Fruit fly (Drosophila melanogaster) whole organism, embryonic: Measurements from ENCODE around the gene mirr.

Experiments used
- CG12299 ChIP-seq: fragments of 200-800 bp; sonication (Bioruptor generic); optimal IDR thresholded peaks from 2 replicates; lab custom pipeline; 2018; ENCODE audit warnings: missing biosample characterization, mild to moderate bottlenecking, missing genetic modification characterization
- CG13296 ChIP-seq: fragments of 200-800 bp; sonication (Bioruptor generic); optimal IDR thresholded peaks from 3 replicates; lab custom pipeline; 2018; ENCODE audit warnings: missing biosample characterization, mild to moderate bottlenecking, missing genetic modification characterization
- CG13894 ChIP-seq: fragments of 200-800 bp; sonication (Bioruptor generic); optimal IDR thresholded peaks from 3 replicates; lab custom pipeline; 2018; ENCODE audit warnings: missing biosample characterization, mild to moderate bottlenecking, missing genetic modification characterization, moderate library complexity
- CG8359 ChIP-seq: fragments of 200-800 bp; sonication (Bioruptor generic); optimal IDR thresholded peaks from 2 replicates; lab custom pipeline; 2017; ENCODE audit warnings: missing biosample characterization, mild to moderate bottlenecking, missing genetic modification characterization, borderline replicate concordance
- CG8944 ChIP-seq: fragments of 200-800 bp; sonication (Bioruptor generic); optimal IDR thresholded peaks from 3 replicates; lab custom pipeline; 2016; ENCODE audit warnings: missing biosample characterization, missing genetic modification characterization
- CTCF ChIP-seq: fragments of 200-800 bp; sonication (Bioruptor generic); optimal IDR thresholded peaks from 2 replicates; lab custom pipeline; 2017; ENCODE audit warnings: missing biosample characterization, mild to moderate bottlenecking, missing genetic modification characterization, moderate library complexity
- Mes4 ChIP-seq: fragments of 200-800 bp; sonication (Bioruptor generic); optimal IDR thresholded peaks from 2 replicates; lab custom pipeline; 2016; ENCODE audit warnings: missing biosample characterization, missing genetic modification characterization
- insv ChIP-seq, 2 experiments: fragments of 200-800 bp; sonication (Bioruptor generic); optimal IDR thresholded peaks; 3 replicates each; lab custom pipeline; 2016 to 2018; ENCODE audit warnings: missing biosample characterization in 2 of 2, missing genetic modification characterization in 2 of 2
- usp ChIP-seq: fragments of >200 bp; optimal IDR thresholded peaks from 2 replicates; lab custom pipeline; 2017; ENCODE audit warnings: missing biosample characterization, missing genetic modification characterization

dm6 chr3L:12667534-12667933 lies 25.9 kb upstream of the mirr start:
- TF ChIP-seq CG8944 (GFP tag; lab: Kevin White, UChicago) = no peak
- no peak for TF ChIP-seq CG13296 (GFP tag; lab: Kevin White, UChicago)
- TF ChIP-seq CTCF (GFP tag; lab: Kevin White, UChicago) = no peak
- no peak for TF ChIP-seq usp
- TF ChIP-seq insv (GFP tag; optimal IDR thresholded peaks at IDR 0.05; lab: Kevin White, UChicago) = no peak
- TF ChIP-seq CG8359 (GFP tag; lab: Kevin White, UChicago) = no peak
- no peak for TF ChIP-seq Mes4
- TF ChIP-seq CG12299 (tag; lab: Kevin White, UChicago) = no peak
- no peak for TF ChIP-seq CG13894
